Fruit fly (Drosophila melanogaster) whole organism, adult: ENCODE data around the gene crc.

Experiments used
- CG11617 ChIP-seq: fragments of 200-800 bp; sonication (Bioruptor generic); optimal IDR thresholded peaks from 2 replicates; lab custom pipeline; 2017; ENCODE audit warnings: mild to moderate bottlenecking, missing biosample characterization, missing genetic modification reagents, missing genetic modification characterization
- CG1620 ChIP-seq: fragments of 200-800 bp; sonication (Bioruptor generic); optimal IDR thresholded peaks from 2 replicates; lab custom pipeline; 2016; ENCODE audit warnings: missing biosample characterization, missing genetic modification characterization
- CG33017 ChIP-seq: fragments of 200-800 bp; sonication (Bioruptor generic); optimal IDR thresholded peaks from 2 replicates; lab custom pipeline; 2018; ENCODE audit warnings: missing biosample characterization, mild to moderate bottlenecking, missing genetic modification characterization, moderate library complexity
- CG7045 ChIP-seq: fragments of 200-800 bp; sonication (Bioruptor generic); optimal IDR thresholded peaks from 2 replicates; lab custom pipeline; 2017; ENCODE audit warnings: missing biosample characterization, mild to moderate bottlenecking, missing genetic modification characterization
- CG7101 ChIP-seq: fragments of 200-800 bp; sonication (Bioruptor generic); optimal IDR thresholded peaks from 2 replicates; lab custom pipeline; 2018; ENCODE audit warnings: missing biosample characterization, mild to moderate bottlenecking, missing genetic modification characterization, moderate library complexity
- Clk ChIP-seq: fragments of 200-800 bp; sonication (Bioruptor generic); optimal IDR thresholded peaks from 2 replicates; lab custom pipeline; 2017; ENCODE audit warnings: missing biosample characterization, missing genetic modification characterization
- Crg-1 ChIP-seq: fragments of 200-800 bp; sonication (Bioruptor generic); optimal IDR thresholded peaks from 2 replicates; lab custom pipeline; 2016; ENCODE audit warnings: missing biosample characterization, missing genetic modification characterization
- Hr96 ChIP-seq: fragments of 200-800 bp; sonication (Bioruptor generic); optimal IDR thresholded peaks from 2 replicates; lab custom pipeline; 2016; ENCODE audit warnings: missing biosample characterization, missing genetic modification characterization
- cic ChIP-seq: fragments of 200-800 bp; sonication (Bioruptor generic); optimal IDR thresholded peaks from 2 replicates; lab custom pipeline; 2017; ENCODE audit warnings: missing biosample characterization, mild to moderate bottlenecking, missing genetic modification characterization, moderate library complexity
- cnc ChIP-seq, 2 experiments: fragments of >200 bp; optimal IDR thresholded peaks; 2 replicates each; lab custom pipeline; 2017
- kay ChIP-seq: fragments of 200-800 bp; sonication (Bioruptor generic); peaks from one replicate; lab custom pipeline; 2016; ENCODE audit warnings: missing biosample characterization, missing genetic modification characterization, borderline replicate concordance
- ovo ChIP-seq: fragments of 200-800 bp; sonication (Bioruptor generic); optimal IDR thresholded peaks from 2 replicates; lab custom pipeline; 2016; ENCODE audit warnings: missing biosample characterization, missing genetic modification characterization
- pad ChIP-seq: fragments of 200-800 bp; sonication (Bioruptor generic); optimal IDR thresholded peaks from 3 replicates; lab custom pipeline; 2017; ENCODE audit warnings: missing biosample characterization, missing genetic modification characterization, mild to moderate bottlenecking, moderate library complexity, missing genetic modification reagents

dm6 chr2L:21260869-21261268, 49.8 kb upstream of the crc start:
- TF ChIP-seq ovo (GFP tag; lab: Kevin White, UChicago) (no peak), CG33017 (tag; lab: Kevin White, UChicago) (no peak), cic (GFP tag; lab: Kevin White, UChicago) (no peak), CG7101 (tag; lab: Kevin White, UChicago) (no peak), pad (GFP tag; lab: Kevin White, UChicago) (no peak), CG1620 (GFP tag; lab: Kevin White, UChicago) (no peak), CG7045 (GFP tag; lab: Kevin White, UChicago) (no peak), Crg-1 (GFP tag; lab: Kevin White, UChicago) (no peak), kay (no peak), Clk (GFP tag; lab: Kevin White, UChicago) (no peak), cnc (optimal IDR thresholded peaks at IDR 0.05; lab: Kevin White, UChicago) (no peak), Hr96 (GFP tag; lab: Kevin White, UChicago) (peak; percentile 12), CG11617 (GFP tag; lab: Kevin White, UChicago) (peak; percentile 16)
